Worm (Caenorhabditis elegans): ENCODE data around the gene Y73F8A.20.

Y73F8A.20 gene

DNA sequence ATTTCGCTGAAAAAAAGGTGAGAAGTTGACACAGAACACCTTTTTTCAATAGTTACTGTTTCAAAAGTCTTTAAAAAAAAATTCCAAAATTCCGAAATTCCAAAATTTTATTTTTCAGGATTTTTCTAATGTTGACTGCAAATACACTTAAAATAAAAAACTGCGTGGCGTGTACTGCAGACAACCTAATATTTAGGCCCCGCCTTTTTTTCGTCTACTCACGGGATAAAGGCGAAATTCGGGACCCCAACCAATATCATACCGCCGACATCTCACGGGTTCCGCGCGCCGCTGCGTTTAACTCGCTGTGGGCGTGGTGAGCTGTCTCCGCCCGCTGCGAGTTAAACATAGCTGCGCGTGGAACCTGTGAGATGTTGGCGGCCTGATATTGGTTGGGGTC, 24.3 kb downstream of the Y73F8A.20 start:
- TF ChIP-seq blmp-1 (tag; optimal IDR thresholded peaks at IDR 0.05) (no peak), pha-4 (tag; optimal IDR thresholded peaks at IDR 0.05) (no peak), nhr-28 (tag; optimal IDR thresholded peaks at IDR 0.05) (no peak), ceh-43 (GFP tag; optimal IDR thresholded peaks at IDR 0.05) (no peak), bed-3 (GFP tag; optimal IDR thresholded peaks at IDR 0.05) (no peak), sptf-1 (tag; optimal IDR thresholded peaks at IDR 0.05) (no peak), lsy-2 (tag; optimal IDR thresholded peaks at IDR 0.05) (no peak), nhr-76 (tag; optimal IDR thresholded peaks at IDR 0.05) (no peak), mab-5 (tag; optimal IDR thresholded peaks at IDR 0.05) (no peak)
